Fruit fly (Drosophila melanogaster) S2 (cell line): ENCODE results near the gene ric8a.

Experiments used
- CG8478 ChIP-seq: fragments of >200 bp; optimal IDR thresholded peaks from 2 replicates; lab custom pipeline; 2018
- CTCF ChIP-seq, 2 experiments: fragments of >200 bp; optimal IDR thresholded peaks; 2 replicates each; lab custom pipeline; 2018

DNA sequence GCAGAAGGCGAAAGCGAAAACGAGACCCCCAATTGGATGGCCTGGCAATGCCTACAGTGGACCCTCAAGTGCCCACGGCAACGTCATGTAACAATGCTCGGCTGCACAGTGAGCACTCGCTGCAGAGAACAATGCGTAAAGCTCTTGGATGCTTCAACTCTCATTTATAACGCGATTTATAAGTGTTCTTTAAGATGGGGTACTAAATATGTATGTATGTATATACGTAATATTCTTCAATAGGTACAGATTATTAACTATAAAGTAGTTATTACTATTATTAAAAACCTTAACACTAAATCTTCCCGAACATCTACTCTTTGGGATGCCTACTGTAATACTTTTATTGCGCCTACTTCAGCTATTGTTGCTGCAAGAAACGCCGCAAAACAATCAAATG is 10.1 kb downstream of the ric8a start:
- TF ChIP-seq CTCF (optimal IDR thresholded peaks at IDR 0.05; lab: Kevin White, UChicago) = no peak
- TF ChIP-seq CG8478 (lab: Kevin White, UChicago) = no peak
